Fruit fly (Drosophila melanogaster): ENCODE data around the gene CG31715.

- TF ChIP-seq dl (GFP tag; optimal IDR thresholded peaks at IDR 0.05; ENCODE audit: insufficient read depth in 1 of 2, partially characterized antibody in 2 of 2) (no peak), psq (GFP tag; optimal IDR thresholded peaks at IDR 0.05) (no peak), Sp1 (GFP tag; optimal IDR thresholded peaks at IDR 0.05) (no peak), h (GFP tag; optimal IDR thresholded peaks at IDR 0.05) (no peak), Dif (GFP tag; optimal IDR thresholded peaks at IDR 0.05; ENCODE audit: partially characterized antibody) (no peak), Hr83 (GFP tag; optimal IDR thresholded peaks at IDR 0.05; ENCODE audit: poor library complexity, severe bottlenecking) (no peak), fru (GFP tag; optimal IDR thresholded peaks at IDR 0.05) (no peak), Myc (optimal IDR thresholded peaks at IDR 0.05) (no peak), N (GFP tag; optimal IDR thresholded peaks at IDR 0.05) (no peak), ey (GFP tag; optimal IDR thresholded peaks at IDR 0.05) (no peak), OdsH (GFP tag; optimal IDR thresholded peaks at IDR 0.05) (no peak)
Observed at dm6 chr2L:10301918-10302317, 39.5 kb upstream of the CG31715 start, which contains the start of gene CG13138.

All from whole organism, wandering third instar larva.